Worm (Caenorhabditis elegans) whole organism, early embryonic: ENCODE results near the gene pbo-5.

ENCODE experiments used
- F13C5.2 ChIP-seq: sonication (generic microtip); optimal IDR thresholded peaks from 2 replicates; lab custom pipeline; 2017; ENCODE audit warnings: mild to moderate bottlenecking, missing genetic modification characterization, inconsistent platforms, missing compliant biosample characterization
- aly-1 ChIP-seq: sonication (generic microtip); optimal IDR thresholded peaks from 2 replicates; lab custom pipeline; 2016; ENCODE audit warnings: missing genetic modification characterization, missing compliant biosample characterization
- ceh-36 ChIP-seq: sonication (generic microtip); optimal IDR thresholded peaks from 2 replicates; lab custom pipeline; 2016; ENCODE audit warnings: missing genetic modification characterization, inconsistent platforms, missing compliant biosample characterization
- sea-1 ChIP-seq: fragments of 200-800 bp; sonication (Bioruptor generic); conservative IDR thresholded peaks from 2 replicates; pipeline ENCODE4 v1.3.6; 2022; ENCODE audit warnings: missing genetic modification characterization, missing compliant biosample characterization
- tra-4 ChIP-seq: sonication (generic microtip); optimal IDR thresholded peaks from 2 replicates; lab custom pipeline; 2017; ENCODE audit warnings: missing genetic modification characterization, missing compliant biosample characterization

Gene pbo-5

DNA sequence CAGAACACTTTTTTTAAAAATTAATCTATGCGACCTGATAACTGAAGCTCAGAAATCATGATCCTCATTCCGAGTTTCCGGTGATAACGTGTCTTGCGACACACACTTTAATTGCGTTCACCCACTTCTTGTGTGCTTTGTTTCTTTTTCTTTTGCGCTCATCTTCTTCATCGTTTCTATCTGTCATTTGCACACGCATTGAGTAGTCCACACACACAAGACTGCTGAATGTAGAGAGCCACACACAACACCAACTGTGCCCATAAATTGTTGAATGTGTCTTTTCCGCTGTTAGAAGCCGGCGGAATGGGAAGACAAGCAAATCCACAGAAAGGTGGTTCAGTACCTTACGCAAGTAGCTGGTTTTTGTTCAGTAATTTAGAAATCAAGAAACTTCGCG, 5.1 kb downstream of the pbo-5 start:
- TF ChIP-seq F13C5.2 (no peak), tra-4 (no peak), aly-1 (tag; lab: Kevin White, UChicago) (no peak), ceh-36 (tag; lab: Kevin White, UChicago) (no peak), sea-1 (GFP tag; lab: Robert Waterston, UW) (no peak)
